Fruit fly (Drosophila melanogaster): ENCODE results near the gene CG6729.

CG6729 gene

DNA sequence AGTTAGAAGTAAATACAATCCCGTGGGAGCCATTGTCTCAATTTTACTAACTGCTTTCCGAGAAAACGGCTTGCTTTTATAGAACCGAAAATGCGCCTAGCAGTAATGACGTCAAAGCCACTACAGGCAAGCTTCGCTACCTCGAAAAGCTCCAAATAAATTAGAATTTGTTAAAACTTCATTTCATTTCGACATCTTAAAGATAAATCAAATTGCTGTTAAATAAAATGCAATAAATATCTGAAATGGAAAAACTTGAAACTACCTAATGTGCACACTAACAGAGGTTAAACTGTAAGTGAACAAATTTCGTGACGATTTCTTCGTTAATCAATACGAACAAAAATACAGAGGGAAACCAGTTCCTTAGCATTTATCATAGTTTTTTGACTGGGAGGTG, 45.7 kb downstream of the CG6729 start, which contains the start of gene CG7300 (continued):
- TF ChIP-seq fd96Cb (tag; optimal IDR thresholded peaks at IDR 0.05): peak; percentile 52
- peak; percentile 8 for TF ChIP-seq CG15601 (tag; optimal IDR thresholded peaks at IDR 0.05)
- TF ChIP-seq psq (GFP tag; optimal IDR thresholded peaks at IDR 0.05): no peak
- TF ChIP-seq cato (GFP tag; optimal IDR thresholded peaks at IDR 0.05; ENCODE audit: borderline replicate concordance): peak; percentile 5
- TF ChIP-seq pfk (GFP tag; optimal IDR thresholded peaks at IDR 0.05): no peak
- peak; percentile 64 for TF ChIP-seq Sox102F (GFP tag; optimal IDR thresholded peaks at IDR 0.05)
- peak in 1 of 2 experiments; percentile 56 for TF ChIP-seq Pdp1 (GFP tag; optimal IDR thresholded peaks at IDR 0.05)
- TF ChIP-seq br (optimal IDR thresholded peaks at IDR 0.05): no peak
- TF ChIP-seq bsh (GFP tag; optimal IDR thresholded peaks at IDR 0.05): peak in 1 of 2 experiments; percentile 73
- no peak for TF ChIP-seq insv (GFP tag; optimal IDR thresholded peaks at IDR 0.05)
- TF ChIP-seq CG15514 (GFP tag; optimal IDR thresholded peaks at IDR 0.05): peak; percentile 23
- no peak for TF ChIP-seq zfh2 (GFP tag; optimal IDR thresholded peaks at IDR 0.05)
- peak; percentile 29 for TF ChIP-seq ems (GFP tag; optimal IDR thresholded peaks at IDR 0.05)
- peak; percentile 59 for TF ChIP-seq Awh (GFP tag; IDR thresholded peaks at IDR 0.05)
- peak; percentile 50 for TF ChIP-seq tin (GFP tag; optimal IDR thresholded peaks at IDR 0.05)
- TF ChIP-seq hbn (GFP tag; IDR thresholded peaks at IDR 0.05; ENCODE audit: partially characterized antibody): no peak
- peak; percentile 78 for TF ChIP-seq lmd (GFP tag; IDR thresholded peaks at IDR 0.05)
- TF ChIP-seq CG32532 (GFP tag; IDR thresholded peaks at IDR 0.05): peak; percentile 84
- TF ChIP-seq lab (GFP tag; optimal IDR thresholded peaks at IDR 0.05): peak; percentile 76
- peak; percentile 44; the same call in 2 of the 4 replicates for TF ChIP-seq Gug (GFP tag; IDR thresholded peaks at IDR 0.05)
- peak; percentile 40; the same call in 1 of the 2 replicates for TF ChIP-seq CG4730 (GFP tag; IDR thresholded peaks at IDR 0.05)
- 0 out of 2 replicates have a peak, but pooled peaks have one; percentile 25 for TF ChIP-seq CG17612 (GFP tag; IDR thresholded peaks at IDR 0.05)
- TF ChIP-seq Atf-2 (GFP tag; optimal IDR thresholded peaks at IDR 0.05): no peak
- TF ChIP-seq Taf1 (GFP tag; IDR thresholded peaks at IDR 0.05): peak; percentile 72
- TF ChIP-seq Camta (GFP tag; optimal IDR thresholded peaks at IDR 0.05): peak; percentile 9
- TF ChIP-seq al (GFP tag; IDR thresholded peaks at IDR 0.05): peak; percentile 73
- peak; percentile 17 for TF ChIP-seq CG9727 (GFP tag; optimal IDR thresholded peaks at IDR 0.05)
- TF ChIP-seq CG3281 (GFP tag; optimal IDR thresholded peaks at IDR 0.05): peak; percentile 64
- TF ChIP-seq Med (GFP tag): peak; percentile 93
- TF ChIP-seq trem (tag; optimal IDR thresholded peaks at IDR 0.05): no peak
- TF ChIP-seq CG4424 (GFP tag; optimal IDR thresholded peaks at IDR 0.05): peak; percentile 38
- peak; percentile 41 for TF ChIP-seq CG14667 (GFP tag; IDR thresholded peaks at IDR 0.05)
- TF ChIP-seq peb (GFP tag; IDR thresholded peaks at IDR 0.05): peak; percentile 31; the same call in 1 of the 2 replicates
- TF ChIP-seq CG8290 (GFP tag; optimal IDR thresholded peaks at IDR 0.05): no peak
- TF ChIP-seq CG8290 (tag; optimal IDR thresholded peaks at IDR 0.05): no peak
- TF ChIP-seq HLH4C (GFP tag; IDR thresholded peaks at IDR 0.05; ENCODE audit: partially characterized antibody): no peak
- TF ChIP-seq Deaf1 (tag; optimal IDR thresholded peaks at IDR 0.05): no peak
- no peak for TF ChIP-seq CG5245 (GFP tag; optimal IDR thresholded peaks at IDR 0.05)
- peak; percentile 38; the same call in 1 of the 2 replicates for TF ChIP-seq CG6272 (GFP tag; IDR thresholded peaks at IDR 0.05)
- no peak for TF ChIP-seq CG16813 (GFP tag; IDR thresholded peaks at IDR 0.05; ENCODE audit: partially characterized antibody)
- peak; percentile 68 for TF ChIP-seq CG13624 (GFP tag; optimal IDR thresholded peaks at IDR 0.05)
- peak; percentile 3 for TF ChIP-seq Myb (GFP tag; optimal IDR thresholded peaks at IDR 0.05)
- peak; percentile 53 for TF ChIP-seq CG12769 (tag; optimal IDR thresholded peaks at IDR 0.05)
- TF ChIP-seq CG31441 (GFP tag; IDR thresholded peaks at IDR 0.05): peak; percentile 51
- TF ChIP-seq CG10366 (GFP tag; IDR thresholded peaks at IDR 0.05): peak; percentile 58; the same call in 1 of the 2 replicates
- no peak for TF ChIP-seq CG3065 (GFP tag; optimal IDR thresholded peaks at IDR 0.05)
- no peak for TF ChIP-seq CG33557 (GFP tag; optimal IDR thresholded peaks at IDR 0.05)
- peak; percentile 8 for TF ChIP-seq schlank (tag; optimal IDR thresholded peaks at IDR 0.05)
- peak; percentile 24; the same call in 1 of the 2 replicates for TF ChIP-seq esg (GFP tag; conservative IDR thresholded peaks at IDR 0.05)
- TF ChIP-seq gsb-n (tag; optimal IDR thresholded peaks at IDR 0.05): peak; percentile 32
- peak; percentile 10 for TF ChIP-seq CG10462 (GFP tag; optimal IDR thresholded peaks at IDR 0.05)

Measured in whole organism, embryonic.